Fruit fly (Drosophila melanogaster) whole organism, pupa: ENCODE measurements around the gene CG5781.

Experiments
- CG12605 ChIP-seq: fragments of 200-800 bp; sonication (Bioruptor generic); IDR thresholded peaks from 2 replicates; pipeline ENCODE4 v1.3.6; 2022; ENCODE audit warnings: missing biosample characterization, missing genetic modification characterization
- CG13204 ChIP-seq: fragments of 200-800 bp; sonication (Bioruptor generic); optimal IDR thresholded peaks from 2 replicates; lab custom pipeline; 2018; ENCODE audit warnings: missing biosample characterization, mild to moderate bottlenecking, missing genetic modification characterization, moderate library complexity
- CG17806 ChIP-seq: fragments of 200-800 bp; sonication (Bioruptor generic); optimal IDR thresholded peaks from 2 replicates; lab custom pipeline; 2018; ENCODE audit warnings: missing biosample characterization, mild to moderate bottlenecking, missing genetic modification characterization, moderate library complexity
- CG34367 ChIP-seq: fragments of 200-800 bp; sonication (Bioruptor generic); optimal IDR thresholded peaks from 2 replicates; lab custom pipeline; 2018; ENCODE audit warnings: missing biosample characterization, mild to moderate bottlenecking, missing genetic modification characterization
- CG8301 ChIP-seq: fragments of 200-800 bp; sonication (Bioruptor generic); optimal IDR thresholded peaks from 2 replicates; lab custom pipeline; 2018; ENCODE audit warnings: missing biosample characterization, mild to moderate bottlenecking, missing genetic modification characterization
- CG9948 ChIP-seq: fragments of 200-800 bp; sonication (Bioruptor generic); optimal IDR thresholded peaks from 2 replicates; lab custom pipeline; 2018; ENCODE audit warnings: missing biosample characterization, mild to moderate bottlenecking, missing genetic modification characterization, moderate library complexity
- EcR ChIP-seq: fragments of 200-800 bp; sonication (Bioruptor generic); optimal IDR thresholded peaks from 3 replicates; lab custom pipeline; 2019; ENCODE audit warnings: missing biosample characterization, missing genetic modification characterization, mild to moderate bottlenecking, moderate library complexity, missing genetic modification reagents
- Ets98B ChIP-seq: fragments of 200-800 bp; sonication (Bioruptor generic); IDR thresholded peaks from 2 replicates; pipeline ENCODE4 v1.3.6; 2022; ENCODE audit warnings: missing biosample characterization, missing genetic modification characterization
- Pif1A ChIP-seq: fragments of 200-800 bp; sonication (Bioruptor generic); optimal IDR thresholded peaks from 3 replicates; lab custom pipeline; 2016; ENCODE audit warnings: missing biosample characterization, missing genetic modification characterization
- Pif1B ChIP-seq: fragments of 200-800 bp; sonication (Bioruptor generic); optimal IDR thresholded peaks from 3 replicates; lab custom pipeline; 2016; ENCODE audit warnings: missing biosample characterization, missing genetic modification characterization
- Snoo ChIP-seq: fragments of 200-800 bp; sonication (Bioruptor generic); optimal IDR thresholded peaks from 3 replicates; lab custom pipeline; 2017; ENCODE audit warnings: missing biosample characterization, mild to moderate bottlenecking, missing genetic modification characterization, inconsistent platforms
- fd96Ca ChIP-seq: fragments of 200-800 bp; sonication (Bioruptor generic); IDR thresholded peaks from 3 replicates; pipeline ENCODE4 v1.3.6; 2022; ENCODE audit warnings: missing biosample characterization, missing genetic modification characterization
- gl ChIP-seq: fragments of 200-800 bp; sonication (Bioruptor generic); optimal IDR thresholded peaks from 2 replicates; lab custom pipeline; 2018; ENCODE audit warnings: missing biosample characterization, mild to moderate bottlenecking, missing genetic modification characterization

DNA sequence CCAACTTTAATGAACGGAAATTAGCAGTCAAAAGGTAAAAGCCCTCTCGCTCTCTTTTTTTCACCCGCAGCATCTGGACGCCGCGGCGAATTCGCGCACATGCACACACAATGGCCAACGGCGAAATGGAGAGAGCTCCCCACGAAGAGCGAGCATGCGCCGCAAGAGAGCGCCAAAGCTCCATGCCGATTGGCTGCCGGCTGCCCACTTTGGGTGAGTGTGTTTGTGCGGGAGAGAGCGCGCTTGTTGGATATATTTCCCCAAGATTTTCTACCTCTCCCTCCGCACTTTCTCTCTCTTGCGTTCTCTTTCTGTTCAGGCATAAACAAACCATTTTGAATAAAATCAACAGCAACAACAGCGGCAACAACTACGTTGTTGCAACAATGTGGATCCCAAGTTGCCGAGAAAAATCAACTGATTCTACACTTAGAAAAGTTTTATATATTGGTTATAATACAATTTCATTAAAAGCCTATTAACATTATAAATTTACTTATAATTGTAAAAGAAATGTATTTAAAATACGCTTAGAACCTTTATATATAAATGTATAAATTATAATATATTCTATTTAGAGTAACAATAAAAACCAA, 41.3 kb downstream of the CG5781 start:
- TF ChIP-seq CG8301 (tag; lab: Kevin White, UChicago) (no peak), CG17806 (tag; lab: Kevin White, UChicago) (no peak), CG12605 (GFP tag; lab: Robert Waterston, UW) (no peak), Snoo (tag; lab: Kevin White, UChicago) (no peak), CG9948 (tag; lab: Kevin White, UChicago) (no peak), Pif1A (no peak), CG13204 (GFP tag; lab: Kevin White, UChicago) (no peak), Ets98B (GFP tag; lab: Robert Waterston, UW) (no peak), CG34367 (no peak), EcR (GFP tag; lab: Kevin White, UChicago) (no peak), Pif1B (no peak), fd96Ca (GFP tag; lab: Robert Waterston, UW) (no peak), gl (tag; lab: Kevin White, UChicago) (no peak)
